Worm (Caenorhabditis elegans): ENCODE measurements around the gene K03A11.4.

Gene K03A11.4

ce11 chrX:13077872-13078271 is at the start of gene K03A11.4:
Gene K03A11.4, plus strand, starts transcription at chrX:13078172.
- no peak for TF ChIP-seq nhr-12 (tag; optimal IDR thresholded peaks at IDR 0.05)
- TF ChIP-seq drap-1 (GFP tag; optimal IDR thresholded peaks at IDR 0.05), result no peak

DNA sequence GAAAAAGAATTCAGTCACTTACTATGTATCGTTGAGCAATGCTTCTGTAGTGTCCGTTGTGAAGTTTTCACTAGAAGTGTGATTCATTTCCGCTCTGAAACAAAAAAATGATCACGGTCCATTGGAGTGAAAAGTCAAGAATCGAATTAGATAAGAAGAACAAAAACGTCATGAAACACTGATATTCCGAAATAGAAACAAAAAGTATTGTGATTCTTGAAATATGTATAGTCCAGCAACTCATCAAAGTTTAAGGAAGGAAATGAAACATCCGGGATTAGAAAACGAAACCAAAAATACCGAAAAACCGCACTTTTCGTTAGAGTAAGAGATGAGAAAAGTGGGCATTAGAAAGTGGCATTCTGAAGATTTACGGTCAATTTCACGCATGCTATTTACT is 45.4 kb upstream of the K03A11.4 start, which contains the start of gene npr-10:
Gene npr-10 (minus strand): TSS at position 101 of the 400 bp plus-strand sequence.
- TF ChIP-seq sem-2 (GFP tag; optimal IDR thresholded peaks at IDR 0.05), result no peak
- TF ChIP-seq unc-62 (GFP tag; optimal IDR thresholded peaks at IDR 0.05), result no peak
- TF ChIP-seq unc-39 (tag; optimal IDR thresholded peaks at IDR 0.05), result no peak
- TF ChIP-seq unc-120 (tag; optimal IDR thresholded peaks at IDR 0.05; ENCODE audit: poor library complexity, severe bottlenecking), result no peak
- TF ChIP-seq M03D4.4 (tag; optimal IDR thresholded peaks at IDR 0.05), result no peak
- TF ChIP-seq blmp-1 (tag; optimal IDR thresholded peaks at IDR 0.05), result no peak
- no peak for TF ChIP-seq lin-32 (GFP tag; optimal IDR thresholded peaks at IDR 0.05)
- TF ChIP-seq ham-2 (GFP tag; optimal IDR thresholded peaks at IDR 0.05), result no peak
- no peak for TF ChIP-seq elt-3 (tag; optimal IDR thresholded peaks at IDR 0.05)
- no peak for TF ChIP-seq lin-13 (tag; optimal IDR thresholded peaks at IDR 0.05)
- no peak for TF ChIP-seq ceh-39 (tag; optimal IDR thresholded peaks at IDR 0.05)
- no peak for TF ChIP-seq hlh-1 (tag; optimal IDR thresholded peaks at IDR 0.05)

- TF ChIP-seq ces-1 (GFP tag; optimal IDR thresholded peaks at IDR 0.05) (peak; percentile 50), mep-1 (tag; optimal IDR thresholded peaks at IDR 0.05) (no peak), elt-1 (tag; optimal IDR thresholded peaks at IDR 0.05; ENCODE audit: borderline replicate concordance, insufficient read depth) (no peak), lsy-2 (tag; optimal IDR thresholded peaks at IDR 0.05) (no peak)
Measured at ce11 chrX:13033850-13034249, 44.1 kb upstream of the K03A11.4 start.

ce11 chrX:13034333-13034732 is 43.6 kb upstream of the K03A11.4 start:
- no peak for TF ChIP-seq cnd-1 (tag; optimal IDR thresholded peaks at IDR 0.05)
- no peak for TF ChIP-seq mls-2 (tag; optimal IDR thresholded peaks at IDR 0.05)

- TF ChIP-seq nhr-28 (tag; optimal IDR thresholded peaks at IDR 0.05), result no peak
- TF ChIP-seq M03D4.4 (tag; optimal IDR thresholded peaks at IDR 0.05), result no peak
- no peak for TF ChIP-seq lsy-2 (tag; optimal IDR thresholded peaks at IDR 0.05)
- TF ChIP-seq sptf-1 (tag; optimal IDR thresholded peaks at IDR 0.05), result no peak
- TF ChIP-seq lin-13 (tag; optimal IDR thresholded peaks at IDR 0.05), result no peak
- no peak for TF ChIP-seq ceh-39 (tag; optimal IDR thresholded peaks at IDR 0.05)
- no peak for TF ChIP-seq ceh-43 (GFP tag; optimal IDR thresholded peaks at IDR 0.05)
- TF ChIP-seq ceh-83 (GFP tag; optimal IDR thresholded peaks at IDR 0.05), result no peak
- TF ChIP-seq drap-1 (GFP tag; optimal IDR thresholded peaks at IDR 0.05), result no peak
- no peak for TF ChIP-seq unc-39 (tag; optimal IDR thresholded peaks at IDR 0.05)
- TF ChIP-seq elt-1 (tag; optimal IDR thresholded peaks at IDR 0.05; ENCODE audit: borderline replicate concordance, insufficient read depth), result no peak
- TF ChIP-seq mep-1 (tag; optimal IDR thresholded peaks at IDR 0.05), result no peak
- no peak for TF ChIP-seq tbx-8 (GFP tag; optimal IDR thresholded peaks at IDR 0.05)
- no peak for TF ChIP-seq mab-5 (tag; optimal IDR thresholded peaks at IDR 0.05)
- no peak for TF ChIP-seq elt-3 (tag; optimal IDR thresholded peaks at IDR 0.05)
- TF ChIP-seq ces-1 (GFP tag; optimal IDR thresholded peaks at IDR 0.05), result no peak
- no peak for TF ChIP-seq nhr-12 (tag; optimal IDR thresholded peaks at IDR 0.05)
Measured at ce11 chrX:13038791-13039190, 39.2 kb upstream of the K03A11.4 start.

ce11 chrX:13041830-13042229 is 36.1 kb upstream of the K03A11.4 start:
- TF ChIP-seq cnd-1 (tag; optimal IDR thresholded peaks at IDR 0.05) (no peak), unc-120 (tag; optimal IDR thresholded peaks at IDR 0.05; ENCODE audit: poor library complexity, severe bottlenecking) (no peak), ztf-11 (tag; optimal IDR thresholded peaks at IDR 0.05) (no peak)

- TF ChIP-seq nhr-28 (tag; optimal IDR thresholded peaks at IDR 0.05) (peak; percentile 59), lin-13 (tag; optimal IDR thresholded peaks at IDR 0.05) (peak; percentile 41), ceh-39 (tag; optimal IDR thresholded peaks at IDR 0.05) (peak; percentile 35), mep-1 (tag; optimal IDR thresholded peaks at IDR 0.05) (peak; percentile 63), nhr-237 (tag; optimal IDR thresholded peaks at IDR 0.05) (peak; percentile 73), ces-1 (GFP tag; optimal IDR thresholded peaks at IDR 0.05) (peak; percentile 85), drap-1 (GFP tag; optimal IDR thresholded peaks at IDR 0.05) (peak; percentile 96), M03D4.4 (tag; optimal IDR thresholded peaks at IDR 0.05) (peak; percentile 90), bed-3 (GFP tag; optimal IDR thresholded peaks at IDR 0.05) (peak; percentile 88), ceh-43 (GFP tag; optimal IDR thresholded peaks at IDR 0.05) (peak; percentile 86), ceh-83 (GFP tag; optimal IDR thresholded peaks at IDR 0.05) (peak; percentile 94), ham-2 (GFP tag; optimal IDR thresholded peaks at IDR 0.05) (peak; percentile 80), mls-2 (tag; optimal IDR thresholded peaks at IDR 0.05) (peak; percentile 96), sptf-1 (tag; optimal IDR thresholded peaks at IDR 0.05) (peak; percentile 95), unc-62 (GFP tag; optimal IDR thresholded peaks at IDR 0.05) (peak; percentile 42), sem-2 (GFP tag; optimal IDR thresholded peaks at IDR 0.05) (peak; percentile 72), hlh-1 (tag; optimal IDR thresholded peaks at IDR 0.05) (peak; percentile 63), flh-1 (GFP tag; optimal IDR thresholded peaks at IDR 0.05) (peak; percentile 85), mab-5 (tag; optimal IDR thresholded peaks at IDR 0.05) (peak; percentile 29), cnd-1 (tag; optimal IDR thresholded peaks at IDR 0.05) (peak; percentile 81), elt-3 (tag; optimal IDR thresholded peaks at IDR 0.05) (peak; percentile 54), pha-4 (tag; optimal IDR thresholded peaks at IDR 0.05) (peak; percentile 3), unc-120 (tag; optimal IDR thresholded peaks at IDR 0.05; ENCODE audit: poor library complexity, severe bottlenecking) (peak; percentile 94), tbx-8 (GFP tag; optimal IDR thresholded peaks at IDR 0.05) (peak; percentile 56), lsy-2 (tag; optimal IDR thresholded peaks at IDR 0.05) (peak; percentile 50), lin-32 (GFP tag; optimal IDR thresholded peaks at IDR 0.05) (peak; percentile 88), ztf-11 (tag; optimal IDR thresholded peaks at IDR 0.05) (peak; percentile 4)
Measured at ce11 chrX:13046324-13046723, 31.6 kb upstream of the K03A11.4 start.

All from whole organism, mixed stage, embryonic.